Worm (Caenorhabditis elegans): ENCODE data around the gene ceh-48.

DNA sequence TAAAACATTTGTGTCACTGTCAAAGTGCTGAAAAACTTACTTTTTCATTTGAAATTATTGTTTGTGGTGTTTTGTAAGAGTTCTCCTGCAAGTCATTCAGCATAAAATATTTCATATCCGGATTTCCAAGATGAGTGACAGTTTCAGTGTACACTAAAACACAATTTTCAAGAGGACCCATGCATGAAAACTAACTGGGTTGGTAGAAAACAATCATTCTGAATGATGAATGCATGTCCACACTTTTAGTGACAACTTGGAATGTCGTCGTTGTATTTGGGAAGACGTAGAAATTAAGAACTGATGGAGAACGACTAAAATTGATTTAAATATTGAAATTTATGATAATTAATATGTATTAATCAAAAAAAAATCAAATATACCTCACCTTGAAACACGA lies 9.8 kb downstream of the ceh-48 start:
- TF ChIP-seq aly-1 (tag; optimal IDR thresholded peaks at IDR 0.05) = no peak
- TF ChIP-seq hnd-1 (tag; optimal IDR thresholded peaks at IDR 0.05) = no peak
- no peak for TF ChIP-seq flt-1 (GFP tag; IDR thresholded peaks at IDR 0.05)
- no peak for TF ChIP-seq sea-1 (GFP tag; conservative IDR thresholded peaks at IDR 0.05)
- TF ChIP-seq ama-1 (optimal IDR thresholded peaks at IDR 0.05) = no peak
- TF ChIP-seq tbx-11 (GFP tag; IDR thresholded peaks at IDR 0.05) = no peak
- TF ChIP-seq ets-7 (tag; optimal IDR thresholded peaks at IDR 0.05) = no peak
- TF ChIP-seq B0310.2 (tag; optimal IDR thresholded peaks at IDR 0.05) = no peak
- TF ChIP-seq hmg-4 (GFP tag; optimal IDR thresholded peaks at IDR 0.05) = no peak
- no peak for TF ChIP-seq ceh-36 (tag; optimal IDR thresholded peaks at IDR 0.05)
